Fruit fly (Drosophila melanogaster) whole organism, pupa: ENCODE results near the gene CG11504.

Experiments
- CG10348 ChIP-seq: fragments of 200-800 bp; sonication (Bioruptor generic); IDR thresholded peaks from 2 replicates; pipeline ENCODE4 v1.3.6; 2022; ENCODE audit warnings: missing biosample characterization, missing genetic modification characterization
- CG32121 ChIP-seq: fragments of 200-800 bp; sonication (Bioruptor generic); IDR thresholded peaks from 2 replicates; pipeline ENCODE4 v1.3.6; 2022; ENCODE audit warnings: missing biosample characterization, missing genetic modification characterization
- CG34367 ChIP-seq: fragments of 200-800 bp; sonication (Bioruptor generic); optimal IDR thresholded peaks from 2 replicates; lab custom pipeline; 2018; ENCODE audit warnings: missing biosample characterization, mild to moderate bottlenecking, missing genetic modification characterization
- CG8159 ChIP-seq: fragments of 200-800 bp; sonication (Bioruptor generic); optimal IDR thresholded peaks from 3 replicates; lab custom pipeline; 2018; ENCODE audit warnings: missing biosample characterization, mild to moderate bottlenecking, missing genetic modification characterization, moderate library complexity
- CG8301 ChIP-seq: fragments of 200-800 bp; sonication (Bioruptor generic); optimal IDR thresholded peaks from 2 replicates; lab custom pipeline; 2018; ENCODE audit warnings: missing biosample characterization, mild to moderate bottlenecking, missing genetic modification characterization
- D1 ChIP-seq: fragments of 200-800 bp; sonication (Bioruptor generic); optimal IDR thresholded peaks from 2 replicates; lab custom pipeline; 2018; ENCODE audit warnings: missing biosample characterization, mild to moderate bottlenecking, missing genetic modification characterization, moderate library complexity
- EcR ChIP-seq: fragments of 200-800 bp; sonication (Bioruptor generic); optimal IDR thresholded peaks from 3 replicates; lab custom pipeline; 2019; ENCODE audit warnings: missing biosample characterization, missing genetic modification characterization, mild to moderate bottlenecking, moderate library complexity, missing genetic modification reagents
- Ets98B ChIP-seq: fragments of 200-800 bp; sonication (Bioruptor generic); IDR thresholded peaks from 2 replicates; pipeline ENCODE4 v1.3.6; 2022; ENCODE audit warnings: missing biosample characterization, missing genetic modification characterization
- Pif1B ChIP-seq: fragments of 200-800 bp; sonication (Bioruptor generic); optimal IDR thresholded peaks from 3 replicates; lab custom pipeline; 2016; ENCODE audit warnings: missing biosample characterization, missing genetic modification characterization
- fd96Ca ChIP-seq: fragments of 200-800 bp; sonication (Bioruptor generic); IDR thresholded peaks from 3 replicates; pipeline ENCODE4 v1.3.6; 2022; ENCODE audit warnings: missing biosample characterization, missing genetic modification characterization
- gl ChIP-seq: fragments of 200-800 bp; sonication (Bioruptor generic); optimal IDR thresholded peaks from 2 replicates; lab custom pipeline; 2018; ENCODE audit warnings: missing biosample characterization, mild to moderate bottlenecking, missing genetic modification characterization
- rn ChIP-seq: fragments of 200-800 bp; sonication (Bioruptor generic); IDR thresholded peaks from 2 replicates; pipeline ENCODE4 v1.3.6; 2022; ENCODE audit warnings: missing biosample characterization, missing genetic modification characterization

DNA sequence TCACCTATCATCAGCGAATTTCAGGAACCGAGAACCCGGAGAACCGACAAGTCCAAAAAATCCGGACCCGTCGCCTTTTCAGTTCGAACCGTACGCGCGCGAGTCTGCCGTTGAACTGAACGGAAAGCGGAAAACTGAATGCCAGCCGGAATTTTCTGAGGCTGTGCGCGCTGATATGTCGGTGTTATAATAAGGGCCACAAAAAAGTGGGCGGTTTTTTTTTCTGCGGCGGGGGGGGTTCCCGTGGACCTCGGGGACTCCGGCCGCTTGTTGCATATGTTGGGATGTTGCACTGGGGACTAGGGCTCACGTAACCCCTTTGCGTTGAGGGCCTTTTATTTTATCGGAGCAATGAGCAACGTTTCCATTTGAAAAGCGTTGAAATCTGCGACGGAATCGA, 28.4 kb upstream of the CG11504 start, which contains the start of gene TkR99D:
- TF ChIP-seq Pif1B (GFP tag; lab: Kevin White, UChicago) (no peak), CG8159 (tag; lab: Kevin White, UChicago) (no peak), fd96Ca (GFP tag; lab: Robert Waterston, UW) (no peak), rn (GFP tag; lab: Robert Waterston, UW) (no peak), CG32121 (GFP tag; lab: Robert Waterston, UW) (no peak), EcR (GFP tag; lab: Kevin White, UChicago) (no peak), gl (tag; lab: Kevin White, UChicago) (no peak), CG10348 (GFP tag; lab: Robert Waterston, UW) (no peak), Ets98B (GFP tag; lab: Robert Waterston, UW) (no peak), CG8301 (no peak), CG34367 (tag; lab: Kevin White, UChicago) (no peak), D1 (tag; lab: Kevin White, UChicago) (no peak)
